Worm (Caenorhabditis elegans) whole organism, L1 larva: Measurements from ENCODE around the gene tag-10.

Experiments used
- C04F5.9 ChIP-seq: sonication (generic microtip); optimal IDR thresholded peaks from 2 replicates; lab custom pipeline; 2016; ENCODE audit warnings: missing genetic modification characterization, missing compliant biosample characterization
- C34B4.2 ChIP-seq: sonication (generic microtip); optimal IDR thresholded peaks from 2 replicates; lab custom pipeline; 2017; ENCODE audit warnings: mild to moderate bottlenecking, missing genetic modification characterization, missing compliant biosample characterization
- F16B12.6 ChIP-seq: fragments of 150-350 bp; optimal IDR thresholded peaks from 2 replicates; lab custom pipeline; 2014; ENCODE audit warnings: missing biosample characterization, missing genetic modification characterization
- Y116A8C.19 ChIP-seq: sonication (generic microtip); optimal IDR thresholded peaks from 2 replicates; lab custom pipeline; 2016; ENCODE audit warnings: missing compliant biosample characterization, missing genetic modification characterization, borderline replicate concordance
- aha-1 ChIP-seq: fragments of 150-350 bp; optimal IDR thresholded peaks from 2 replicates; lab custom pipeline; 2014; ENCODE audit warnings: missing biosample characterization, missing genetic modification characterization
- alr-1 ChIP-seq: fragments of 200-800 bp; sonication (Bioruptor generic); optimal IDR thresholded peaks from 2 replicates; lab custom pipeline; 2018; ENCODE audit warnings: borderline replicate concordance, mild to moderate bottlenecking, missing genetic modification characterization, missing compliant biosample characterization
- aly-2 ChIP-seq: fragments of 150-350 bp; optimal IDR thresholded peaks from 2 replicates; lab custom pipeline; 2014; ENCODE audit warnings: missing biosample characterization, missing genetic modification characterization
- ama-1 ChIP-seq: fragments of 150-350 bp; optimal IDR thresholded peaks from 2 replicates; lab custom pipeline; 2014
- blmp-1 ChIP-seq: fragments of 150-350 bp; optimal IDR thresholded peaks from 2 replicates; lab custom pipeline; 2014; ENCODE audit warnings: missing biosample characterization, missing genetic modification characterization
- ceh-8 ChIP-seq: fragments of 200-800 bp; sonication (Bioruptor generic); optimal IDR thresholded peaks from 2 replicates; lab custom pipeline; 2018; ENCODE audit warnings: mild to moderate bottlenecking, missing genetic modification characterization, moderate library complexity, missing compliant biosample characterization
- ceh-82 ChIP-seq, 3 experiments: fragments of 150-350 bp in 1 of 3; sonication (generic microtip) in 2 of 3; optimal IDR thresholded peaks; 2 replicates each; lab custom pipeline; 2014 to 2017; ENCODE audit warnings: missing biosample characterization in 3 of 3, missing genetic modification characterization in 3 of 3
- ceh-88 ChIP-seq: fragments of 200-800 bp; sonication (Bioruptor generic); IDR thresholded peaks from 2 replicates; pipeline ENCODE4 v1.3.6; 2022; ENCODE audit warnings: missing genetic modification characterization, missing compliant biosample characterization
- ceh-90 ChIP-seq: sonication (generic microtip); optimal IDR thresholded peaks from 2 replicates; lab custom pipeline; 2016; ENCODE audit warnings: missing genetic modification characterization, missing compliant biosample characterization
- dpl-1 ChIP-seq, 3 experiments: fragments of 150-350 bp in 2 of 3; sonication (generic microtip) in 1 of 3; optimal IDR thresholded peaks; 2 replicates each; lab custom pipeline; 2014 to 2017; ENCODE audit warnings: missing biosample characterization in 3 of 3, missing genetic modification characterization in 3 of 3, missing genetic modification reagents in 3 of 3
- dsc-1 ChIP-seq: sonication (generic microtip); optimal IDR thresholded peaks from 2 replicates; lab custom pipeline; 2016; ENCODE audit warnings: mild to moderate bottlenecking, missing genetic modification characterization, missing compliant biosample characterization
- efl-3 ChIP-seq: fragments of 200-800 bp; sonication (Bioruptor generic); optimal IDR thresholded peaks from 2 replicates; lab custom pipeline; 2018; ENCODE audit warnings: mild to moderate bottlenecking, missing genetic modification characterization, missing compliant biosample characterization
- egl-27 ChIP-seq, 2 experiments: fragments of 150-350 bp in 1 of 2; sonication (generic microtip); optimal IDR thresholded peaks; 3 replicates each; lab custom pipeline; 2017 to 2018; ENCODE audit warnings: missing biosample characterization in 2 of 2, missing genetic modification characterization in 2 of 2, missing genetic modification reagents in 2 of 2
- elt-2 ChIP-seq: sonication (generic microtip); optimal IDR thresholded peaks from 2 replicates; lab custom pipeline; 2016; ENCODE audit warnings: missing genetic modification characterization, mild to moderate bottlenecking, inconsistent platforms, missing compliant biosample characterization, missing genetic modification reagents
- ets-5 ChIP-seq: fragments of 200-800 bp; sonication (Bioruptor generic); IDR thresholded peaks from 2 replicates; pipeline ENCODE4 v1.3.6; 2022; ENCODE audit warnings: missing genetic modification characterization, missing compliant biosample characterization
- fkh-10 ChIP-seq: sonication (generic microtip); optimal IDR thresholded peaks from 2 replicates; lab custom pipeline; 2017; ENCODE audit warnings: missing biosample characterization, missing genetic modification reagents, missing genetic modification characterization
- fkh-4 ChIP-seq: sonication (generic microtip); optimal IDR thresholded peaks from 2 replicates; lab custom pipeline; 2016; ENCODE audit warnings: missing compliant biosample characterization, missing genetic modification characterization, borderline replicate concordance
- fkh-8 ChIP-seq: sonication (generic microtip); optimal IDR thresholded peaks from 2 replicates; lab custom pipeline; 2016; ENCODE audit warnings: mild to moderate bottlenecking, missing genetic modification characterization, missing compliant biosample characterization
- fos-1 ChIP-seq: fragments of 150-350 bp; optimal IDR thresholded peaks from 2 replicates; lab custom pipeline; 2014; ENCODE audit warnings: missing biosample characterization, missing genetic modification characterization
- hlh-4 ChIP-seq: sonication (generic microtip); optimal IDR thresholded peaks from 2 replicates; lab custom pipeline; 2016; ENCODE audit warnings: mild to moderate bottlenecking, missing genetic modification characterization, missing compliant biosample characterization
- isw-1 ChIP-seq: fragments of 200-800 bp; sonication (Bioruptor generic); IDR thresholded peaks from 2 replicates; pipeline ENCODE4 v1.3.6; 2022; ENCODE audit warnings: missing genetic modification characterization, missing compliant biosample characterization
- lin-13 ChIP-seq: fragments of 150-350 bp; optimal IDR thresholded peaks from 2 replicates; lab custom pipeline; 2014; ENCODE audit warnings: missing biosample characterization, missing genetic modification reagents, missing genetic modification characterization
- lin-14 ChIP-seq: fragments of 200-800 bp; sonication (Bioruptor generic); optimal IDR thresholded peaks from 2 replicates; lab custom pipeline; 2018; ENCODE audit warnings: mild to moderate bottlenecking, missing genetic modification characterization, moderate library complexity, missing compliant biosample characterization
- lin-35 ChIP-seq, 2 experiments: fragments of 150-350 bp; optimal IDR thresholded peaks; 2 replicates each; lab custom pipeline; 2014; ENCODE audit warnings: missing biosample characterization in 2 of 2, missing genetic modification characterization in 2 of 2, missing genetic modification reagents in 2 of 2
- mdl-1 ChIP-seq, 2 experiments: fragments of 150-350 bp; optimal IDR thresholded peaks; 2 replicates each; lab custom pipeline; 2014 to 2017; ENCODE audit warnings: missing biosample characterization in 2 of 2, missing genetic modification characterization in 2 of 2, inconsistent platforms in 1 of 2
- mef-2 ChIP-seq: fragments of 150-350 bp; optimal IDR thresholded peaks from 2 replicates; lab custom pipeline; 2014; ENCODE audit warnings: missing biosample characterization, missing genetic modification characterization
- mep-1 ChIP-seq: fragments of 150-350 bp; optimal IDR thresholded peaks from 2 replicates; lab custom pipeline; 2014; ENCODE audit warnings: missing biosample characterization, missing genetic modification characterization
- nhr-19 ChIP-seq: fragments of 200-800 bp; sonication (Bioruptor generic); conservative IDR thresholded peaks from 2 replicates; pipeline ENCODE4 v1.3.6; 2022; ENCODE audit warnings: missing genetic modification characterization, missing compliant biosample characterization
- nhr-20 ChIP-seq: sonication (generic microtip); optimal IDR thresholded peaks from 2 replicates; lab custom pipeline; 2016; ENCODE audit warnings: mild to moderate bottlenecking, missing genetic modification characterization, missing compliant biosample characterization
- nhr-237 ChIP-seq: fragments of 150-350 bp; optimal IDR thresholded peaks from 2 replicates; lab custom pipeline; 2014; ENCODE audit warnings: missing biosample characterization, missing genetic modification characterization
- nhr-47 ChIP-seq: sonication (generic microtip); optimal IDR thresholded peaks from 2 replicates; lab custom pipeline; 2016; ENCODE audit warnings: mild to moderate bottlenecking, missing genetic modification characterization, moderate library complexity, missing compliant biosample characterization
- nhr-76 ChIP-seq: sonication (generic microtip); optimal IDR thresholded peaks from 2 replicates; lab custom pipeline; 2017; ENCODE audit warnings: missing biosample characterization, missing genetic modification characterization
- nhr-77 ChIP-seq: fragments of 150-350 bp; optimal IDR thresholded peaks from 2 replicates; lab custom pipeline; 2014; ENCODE audit warnings: missing biosample characterization, missing genetic modification characterization
- nhr-85 ChIP-seq: sonication (generic microtip); peaks from one replicate; lab custom pipeline; 2016; ENCODE audit warnings: missing genetic modification characterization, inconsistent platforms, missing compliant biosample characterization
- pax-3 ChIP-seq: fragments of 200-800 bp; sonication (Bioruptor generic); optimal IDR thresholded peaks from 2 replicates; lab custom pipeline; 2018; ENCODE audit warnings: mild to moderate bottlenecking, missing genetic modification characterization, moderate library complexity, missing compliant biosample characterization
- pqm-1 ChIP-seq: sonication (generic microtip); optimal IDR thresholded peaks from 3 replicates; lab custom pipeline; 2017; ENCODE audit warnings: missing biosample characterization, missing genetic modification characterization
- rnt-1 ChIP-seq: sonication (generic microtip); optimal IDR thresholded peaks from 2 replicates; lab custom pipeline; 2016; ENCODE audit warnings: mild to moderate bottlenecking, missing genetic modification characterization, moderate library complexity, missing compliant biosample characterization
- skn-1 ChIP-seq: fragments of 150-350 bp; optimal IDR thresholded peaks from 2 replicates; lab custom pipeline; 2014; ENCODE audit warnings: missing biosample characterization, missing genetic modification characterization
- snpc-4 ChIP-seq: fragments of 150-350 bp; optimal IDR thresholded peaks from 2 replicates; lab custom pipeline; 2014; ENCODE audit warnings: missing biosample characterization, missing genetic modification characterization
- snu-23 ChIP-seq: sonication (generic microtip); optimal IDR thresholded peaks from 2 replicates; lab custom pipeline; 2016; ENCODE audit warnings: missing genetic modification characterization, missing compliant biosample characterization
- sptf-1 ChIP-seq: fragments of 150-350 bp; optimal IDR thresholded peaks from 2 replicates; lab custom pipeline; 2014; ENCODE audit warnings: missing biosample characterization, missing genetic modification characterization
- sup-37 ChIP-seq: fragments of 200-800 bp; sonication (Bioruptor generic); optimal IDR thresholded peaks from 2 replicates; lab custom pipeline; 2018; ENCODE audit warnings: mild to moderate bottlenecking, missing genetic modification characterization, missing compliant biosample characterization
- swsn-7 ChIP-seq: sonication (generic microtip); optimal IDR thresholded peaks from 2 replicates; lab custom pipeline; 2016; ENCODE audit warnings: missing genetic modification characterization, missing compliant biosample characterization
- tbx-2 ChIP-seq: sonication (generic microtip); optimal IDR thresholded peaks from 2 replicates; lab custom pipeline; 2016; ENCODE audit warnings: missing genetic modification characterization, missing compliant biosample characterization
- tlp-1 ChIP-seq: fragments of 150-350 bp; optimal IDR thresholded peaks from 2 replicates; lab custom pipeline; 2014; ENCODE audit warnings: missing biosample characterization, missing genetic modification characterization
- unc-62 ChIP-seq: fragments of 150-350 bp; optimal IDR thresholded peaks from 2 replicates; lab custom pipeline; 2014; ENCODE audit warnings: missing biosample characterization, missing genetic modification reagents, missing genetic modification characterization
- vab-15 ChIP-seq: sonication (generic microtip); optimal IDR thresholded peaks from 2 replicates; lab custom pipeline; 2017; ENCODE audit warnings: missing genotype, mild to moderate bottlenecking, missing genetic modification characterization, missing compliant biosample characterization
- zag-1 ChIP-seq: fragments of 150-350 bp; optimal IDR thresholded peaks from 2 replicates; lab custom pipeline; 2014; ENCODE audit warnings: missing biosample characterization, missing genetic modification characterization
- ztf-11 ChIP-seq, 2 experiments: sonication (generic microtip); optimal IDR thresholded peaks; 2 replicates each; lab custom pipeline; 2016 to 2017; ENCODE audit warnings: missing genetic modification characterization in 2 of 2, missing biosample characterization in 1 of 2, missing compliant biosample characterization in 1 of 2
- ztf-4 ChIP-seq: fragments of 150-350 bp; optimal IDR thresholded peaks from 2 replicates; lab custom pipeline; 2014; ENCODE audit warnings: missing biosample characterization, missing genetic modification characterization

tag-10 gene

DNA sequence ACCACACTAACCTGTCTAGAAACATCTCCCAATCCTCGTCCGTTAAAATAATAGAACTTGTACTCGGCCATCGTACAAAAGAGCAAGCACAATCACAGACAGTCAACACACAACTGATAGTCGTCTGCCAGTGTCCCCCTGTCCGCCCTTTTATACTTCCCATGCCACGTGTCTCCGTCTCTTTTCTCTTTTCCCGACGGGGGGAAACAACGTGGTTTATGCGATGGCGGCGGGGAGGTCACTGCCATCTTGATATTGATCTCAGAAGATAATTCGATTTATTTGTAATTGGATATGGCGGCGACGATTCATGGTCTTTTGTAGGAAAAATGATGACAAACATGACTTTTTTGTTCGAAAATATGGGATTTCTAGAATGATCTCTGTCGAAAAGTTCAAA, 22.7 kb upstream of the tag-10 start, which contains the start of gene gst-20:
gst-20 (minus strand) TSS at position 170 of the 400 bp plus-strand sequence.
- TF ChIP-seq C04F5.9 (tag; lab: Kevin White, UChicago) (no peak), alr-1 (tag; lab: Kevin White, UChicago) (no peak), fkh-4 (tag; lab: Kevin White, UChicago) (no peak), egl-27 (tag; optimal IDR thresholded peaks at IDR 0.05; lab: Kevin White, UChicago) (no peak), elt-2 (tag; lab: Kevin White, UChicago) (peak; percentile 9), tlp-1 (tag; lab: Kevin White, UChicago) (no peak), Y116A8C.19 (tag; lab: Kevin White, UChicago) (no peak), snu-23 (GFP tag; lab: Kevin White, UChicago) (peak; percentile 63), dsc-1 (no peak), ztf-4 (no peak), nhr-19 (GFP tag; lab: Robert Waterston, UW) (peak; percentile 19; the same call in 1 of the 2 replicates), fos-1 (tag; lab: Kevin White, UChicago) (no peak), pqm-1 (no peak), unc-62 (GFP tag; lab: Kevin White, UChicago) (no peak), nhr-85 (tag; lab: Kevin White, UChicago) (peak; percentile 89), pax-3 (no peak), mep-1 (tag; lab: Kevin White, UChicago) (peak; percentile 57), dpl-1 (GFP tag; optimal IDR thresholded peaks at IDR 0.05; lab: Kevin White, UChicago) (peak in 2 of 3 experiments; percentile 11 to 14), lin-35 (GFP tag; optimal IDR thresholded peaks at IDR 0.05; lab: Kevin White, UChicago) (peak in 1 of 2 experiments; percentile 64), snpc-4 (tag; lab: Kevin White, UChicago) (peak; percentile 20), sup-37 (GFP tag; lab: Kevin White, UChicago) (no peak), nhr-20 (tag; lab: Kevin White, UChicago) (peak; percentile 91), fkh-8 (tag; lab: Kevin White, UChicago) (no peak), nhr-47 (tag; lab: Kevin White, UChicago) (peak; percentile 52), ceh-90 (tag; lab: Kevin White, UChicago) (no peak), tbx-2 (tag; lab: Kevin White, UChicago) (peak; percentile 66), ama-1 (lab: Kevin White, UChicago) (no peak), ztf-11 (tag; optimal IDR thresholded peaks at IDR 0.05; lab: Kevin White, UChicago) (no peak), aha-1 (no peak), zag-1 (tag; lab: Kevin White, UChicago) (no peak), blmp-1 (tag; lab: Kevin White, UChicago) (peak; percentile 81), swsn-7 (peak; percentile 12), vab-15 (tag; lab: Kevin White, UChicago) (no peak), mdl-1 (tag; optimal IDR thresholded peaks at IDR 0.05; lab: Kevin White, UChicago) (peak; percentile 35 to 92), mef-2 (tag; lab: Kevin White, UChicago) (no peak), isw-1 (GFP tag; lab: Robert Waterston, UW) (no peak), hlh-4 (no peak), nhr-77 (tag; lab: Kevin White, UChicago) (peak; percentile 88), lin-13 (GFP tag; lab: Kevin White, UChicago) (no peak), ceh-88 (GFP tag; lab: Robert Waterston, UW) (no peak), skn-1 (tag; lab: Kevin White, UChicago) (peak; percentile 61), aly-2 (tag; lab: Kevin White, UChicago) (no peak), sptf-1 (tag; lab: Kevin White, UChicago) (no peak), nhr-76 (no peak), fkh-10 (GFP tag; lab: Kevin White, UChicago) (no peak), ceh-8 (no peak), C34B4.2 (tag; lab: Kevin White, UChicago) (no peak), efl-3 (GFP tag; lab: Kevin White, UChicago) (no peak), lin-14 (GFP tag; lab: Kevin White, UChicago) (peak; percentile 90), ets-5 (GFP tag; lab: Robert Waterston, UW) (no peak), F16B12.6 (tag; lab: Kevin White, UChicago) (no peak), ceh-82 (tag; optimal IDR thresholded peaks at IDR 0.05; lab: Kevin White, UChicago) (peak in 2 of 3 experiments; percentile 7 to 18), nhr-237 (tag; lab: Kevin White, UChicago) (no peak), rnt-1 (tag; lab: Kevin White, UChicago) (peak; percentile 10)
